Fruit fly (Drosophila melanogaster) whole organism, wandering third instar larva: Measurements from ENCODE around the gene CG31161.

Experiments used
- Abd-B ChIP-seq: fragments of >200 bp; optimal IDR thresholded peaks from 2 replicates; lab custom pipeline; 2017; ENCODE audit warnings: missing biosample characterization, missing genetic modification characterization
- CG32264 ChIP-seq: fragments of 200-800 bp; sonication (Bioruptor generic); optimal IDR thresholded peaks from 2 replicates; lab custom pipeline; 2016; ENCODE audit warnings: missing biosample characterization, missing genetic modification characterization
- CG9705 ChIP-seq: fragments of 200-800 bp; sonication (Bioruptor generic); optimal IDR thresholded peaks from 2 replicates; lab custom pipeline; 2018; ENCODE audit warnings: missing biosample characterization, mild to moderate bottlenecking, missing genetic modification characterization
- CrebA ChIP-seq: fragments of 200-800 bp; sonication (Bioruptor generic); optimal IDR thresholded peaks from 2 replicates; lab custom pipeline; 2016; ENCODE audit warnings: missing biosample characterization, mild to moderate bottlenecking, missing genetic modification characterization, borderline replicate concordance
- Dif ChIP-seq: fragments of 200-275, 200-300 bp; sonication (Bioruptor generic); optimal IDR thresholded peaks from 2 replicates; lab custom pipeline; 2018; ENCODE audit warnings: missing biosample characterization, missing genetic modification characterization; ENCODE audit not compliant: partially characterized antibody
- HLH106 ChIP-seq: fragments of 200-800 bp; optimal IDR thresholded peaks from 3 replicates; lab custom pipeline; 2019; ENCODE audit warnings: missing biosample characterization, mild to moderate bottlenecking, missing genetic modification characterization, moderate library complexity
- Hnf4 ChIP-seq: fragments of 200-800 bp; sonication (Bioruptor generic); optimal IDR thresholded peaks from 2 replicates; lab custom pipeline; 2016; ENCODE audit warnings: missing biosample characterization, mild to moderate bottlenecking, missing genetic modification characterization
- Hr83 ChIP-seq: fragments of 200-300 bp; sonication (Bioruptor generic); optimal IDR thresholded peaks from 2 replicates; lab custom pipeline; 2016; ENCODE audit warnings: missing biosample characterization, mild to moderate bottlenecking, missing genetic modification characterization, moderate library complexity; ENCODE audit not compliant: poor library complexity, severe bottlenecking
- Jra ChIP-seq: sonication (Bioruptor generic); optimal IDR thresholded peaks from 2 replicates; lab custom pipeline; 2016; ENCODE audit warnings: missing biosample characterization, missing genetic modification characterization
- Mio ChIP-seq: sonication (Bioruptor generic); optimal IDR thresholded peaks from 2 replicates; lab custom pipeline; 2016; ENCODE audit warnings: missing biosample characterization, missing genetic modification characterization
- Myc ChIP-seq: fragments of >200 bp; optimal IDR thresholded peaks from 2 replicates; lab custom pipeline; 2017
- N ChIP-seq: fragments of >200 bp; optimal IDR thresholded peaks from 2 replicates; lab custom pipeline; 2018; ENCODE audit warnings: missing biosample characterization, missing external identifiers, missing genetic modification characterization
- OdsH ChIP-seq: fragments of 200-800 bp; sonication (Bioruptor generic); optimal IDR thresholded peaks from 2 replicates; lab custom pipeline; 2016; ENCODE audit warnings: missing biosample characterization, mild to moderate bottlenecking, missing genetic modification characterization
- Rel ChIP-seq, 2 experiments: fragments of 200-800 bp; sonication (Bioruptor generic) in 1 of 2; optimal IDR thresholded peaks; 2 replicates in 1 of 2; 3 replicates in 1 of 2; lab custom pipeline; 2016 to 2019; ENCODE audit warnings: mild to moderate bottlenecking in 2 of 2, missing biosample characterization in 2 of 2, missing genetic modification characterization in 2 of 2, moderate library complexity in 1 of 2
- Sp1 ChIP-seq: fragments of 200-800 bp; sonication (Bioruptor generic); optimal IDR thresholded peaks from 3 replicates; lab custom pipeline; 2019; ENCODE audit warnings: missing biosample characterization, mild to moderate bottlenecking, missing genetic modification characterization, moderate library complexity
- Vsx2 ChIP-seq: fragments of 200-300, 225-300 bp; sonication (Bioruptor generic); optimal IDR thresholded peaks from 2 replicates; lab custom pipeline; 2018; ENCODE audit warnings: missing biosample characterization, missing genetic modification characterization; ENCODE audit not compliant: partially characterized antibody
- br ChIP-seq: fragments of 200-800 bp; sonication (Bioruptor generic); optimal IDR thresholded peaks from 2 replicates; lab custom pipeline; 2016; ENCODE audit warnings: missing biosample characterization, missing genetic modification characterization
- brk ChIP-seq: fragments of 200-800 bp; sonication (Bioruptor generic); optimal IDR thresholded peaks from 2 replicates; lab custom pipeline; 2016; ENCODE audit warnings: missing biosample characterization, mild to moderate bottlenecking, missing genetic modification characterization
- dl ChIP-seq, 2 experiments: fragments of 175-275, 200-275 bp in 1 of 2; fragments of 200-275 bp in 1 of 2; sonication (Bioruptor generic); optimal IDR thresholded peaks; lab custom pipeline; 2018; ENCODE audit warnings: mild to moderate bottlenecking in 2 of 2, missing biosample characterization in 2 of 2, missing genetic modification characterization in 2 of 2, moderate library complexity in 2 of 2; ENCODE audit not compliant: partially characterized antibody in 2 of 2, insufficient read depth in 1 of 2
- dmrt93B ChIP-seq: fragments of 200-800 bp; sonication (Bioruptor generic); optimal IDR thresholded peaks from 2 replicates; lab custom pipeline; 2018; ENCODE audit warnings: missing biosample characterization, mild to moderate bottlenecking, missing genetic modification characterization
- dsf ChIP-seq: sonication (Bioruptor generic); optimal IDR thresholded peaks from 2 replicates; lab custom pipeline; 2016; ENCODE audit warnings: missing biosample characterization, missing genetic modification characterization, borderline replicate concordance
- ey ChIP-seq: fragments of 200-800 bp; sonication (Bioruptor generic); optimal IDR thresholded peaks from 2 replicates; lab custom pipeline; 2016; ENCODE audit warnings: missing biosample characterization, missing genetic modification characterization
- foxo ChIP-seq, 2 experiments: fragments of 200-800 bp; sonication (Bioruptor generic); optimal IDR thresholded peaks; 2 replicates in 1 of 2; 3 replicates in 1 of 2; lab custom pipeline; 2016 to 2017; ENCODE audit warnings: missing biosample characterization in 2 of 2, missing genetic modification characterization in 2 of 2
- fru ChIP-seq: fragments of 200-800 bp; sonication (Bioruptor generic); optimal IDR thresholded peaks from 3 replicates; lab custom pipeline; 2016; ENCODE audit warnings: missing biosample characterization, mild to moderate bottlenecking, missing genetic modification characterization
- h ChIP-seq: fragments of 200-800 bp; sonication (Bioruptor generic); optimal IDR thresholded peaks from 3 replicates; lab custom pipeline; 2016; ENCODE audit warnings: missing biosample characterization, mild to moderate bottlenecking, missing genetic modification characterization
- lola ChIP-seq: fragments of >200 bp; optimal IDR thresholded peaks from 2 replicates; lab custom pipeline; 2017; ENCODE audit warnings: missing biosample characterization, missing genetic modification characterization
- psq ChIP-seq: fragments of 200-800 bp; sonication (Bioruptor generic); optimal IDR thresholded peaks from 3 replicates; lab custom pipeline; 2017; ENCODE audit warnings: missing biosample characterization, mild to moderate bottlenecking, missing genetic modification characterization, moderate library complexity
- rgr ChIP-seq: fragments of 200-800 bp; sonication (Bioruptor generic); optimal IDR thresholded peaks from 3 replicates; lab custom pipeline; 2016; ENCODE audit warnings: missing biosample characterization, mild to moderate bottlenecking, missing genetic modification characterization
- sv ChIP-seq: fragments of 200-800 bp; sonication (Bioruptor generic); optimal IDR thresholded peaks from 3 replicates; lab custom pipeline; 2016; ENCODE audit warnings: missing biosample characterization, missing genetic modification characterization
- tai ChIP-seq: sonication (Bioruptor generic); optimal IDR thresholded peaks from 2 replicates; lab custom pipeline; 2016; ENCODE audit warnings: missing biosample characterization, missing genetic modification characterization
- usp ChIP-seq: fragments of >200 bp; optimal IDR thresholded peaks from 2 replicates; lab custom pipeline; 2017; ENCODE audit warnings: missing biosample characterization, missing genetic modification characterization
- woc ChIP-seq: sonication (Bioruptor generic); optimal IDR thresholded peaks from 2 replicates; lab custom pipeline; 2016; ENCODE audit warnings: missing biosample characterization, mild to moderate bottlenecking, missing genetic modification characterization

CG31161 gene

DNA sequence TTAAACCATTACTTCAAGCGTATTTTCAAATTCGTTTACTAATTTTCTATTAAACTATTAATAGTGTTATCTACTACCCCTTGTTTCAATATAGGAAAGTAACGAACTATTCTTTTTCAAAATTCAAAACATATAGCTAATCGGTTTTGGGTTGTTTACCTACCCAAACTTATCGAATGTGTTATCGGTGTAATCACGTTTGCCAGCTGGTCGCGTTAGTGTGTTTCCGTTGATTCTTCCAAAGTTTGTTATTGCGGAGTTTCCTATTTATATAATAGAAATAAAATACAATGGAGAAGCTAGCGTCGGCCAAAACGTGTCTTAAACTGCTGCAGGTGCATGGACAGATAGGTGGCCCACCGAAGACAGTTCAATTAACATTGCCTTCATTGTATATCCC lies 2.0 kb downstream of the CG31161 start, which contains the start of gene mRpL45:
TSS of gene mRpL45 (plus strand) at position 213 of the 400 bp plus-strand sequence.
- no peak for TF ChIP-seq Jra (GFP tag; lab: Kevin White, UChicago)
- TF ChIP-seq HLH106 (tag; lab: Kevin White, UChicago), result no peak
- no peak for TF ChIP-seq sv (GFP tag; lab: Kevin White, UChicago)
- no peak for TF ChIP-seq woc (GFP tag; lab: Kevin White, UChicago)
- TF ChIP-seq br (GFP tag; lab: Kevin White, UChicago), result no peak
- no peak for TF ChIP-seq usp (GFP tag; lab: Kevin White, UChicago)
- no peak for TF ChIP-seq psq (GFP tag; lab: Kevin White, UChicago)
- no peak for TF ChIP-seq fru (GFP tag; lab: Kevin White, UChicago)
- no peak for TF ChIP-seq Myc
- TF ChIP-seq N, result no peak
- TF ChIP-seq Dif, result no peak
- no peak for TF ChIP-seq OdsH (GFP tag; lab: Kevin White, UChicago)
- no peak for TF ChIP-seq rgr (GFP tag; lab: Kevin White, UChicago)
- TF ChIP-seq Rel (GFP tag; optimal IDR thresholded peaks at IDR 0.05; lab: Kevin White, UChicago), result no peak
- TF ChIP-seq Rel (tag; optimal IDR thresholded peaks at IDR 0.05; lab: Kevin White, UChicago), result no peak
- TF ChIP-seq h (GFP tag; lab: Kevin White, UChicago), result no peak
- TF ChIP-seq CG32264 (GFP tag; lab: Kevin White, UChicago), result no peak
- TF ChIP-seq, all 38 proteins: peak for 0

DNA sequence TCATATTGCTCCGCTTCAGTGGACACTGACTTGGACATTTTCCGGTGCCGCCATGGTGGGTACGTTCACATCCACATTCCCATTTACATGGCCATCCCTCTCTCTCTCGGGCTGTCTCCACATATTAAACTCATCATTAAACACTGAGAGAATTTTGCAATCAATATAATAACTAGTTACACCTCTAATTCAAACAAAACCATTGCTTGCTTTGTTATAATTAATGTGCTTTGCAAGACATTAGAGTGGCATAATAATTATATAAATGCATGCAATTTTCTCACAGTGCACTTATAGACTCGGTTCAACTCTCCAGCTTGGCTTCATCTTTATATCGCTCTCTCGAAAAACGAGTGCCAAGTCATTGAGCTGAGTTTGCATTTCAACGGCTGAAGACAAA lies 8.4 kb downstream of the CG31161 start:
- TF ChIP-seq Rel (GFP tag; optimal IDR thresholded peaks at IDR 0.05; lab: Kevin White, UChicago), result no peak
- no peak for TF ChIP-seq Rel (tag; optimal IDR thresholded peaks at IDR 0.05; lab: Kevin White, UChicago)
- peak; percentile 28 for TF ChIP-seq psq (GFP tag; lab: Kevin White, UChicago)
- TF ChIP-seq N, result no peak
- TF ChIP-seq Mio (GFP tag; lab: Kevin White, UChicago), result no peak
- peak; percentile 79 for TF ChIP-seq fru (GFP tag; lab: Kevin White, UChicago)
- no peak for TF ChIP-seq usp (GFP tag; lab: Kevin White, UChicago)
- no peak for TF ChIP-seq Myc
- TF ChIP-seq HLH106 (tag; lab: Kevin White, UChicago), result peak; percentile 53
- TF ChIP-seq Dif, result no peak
- no peak for TF ChIP-seq tai (GFP tag; lab: Kevin White, UChicago)
- peak; percentile 64 for TF ChIP-seq ey (GFP tag; lab: Kevin White, UChicago)
- no peak for TF ChIP-seq woc (GFP tag; lab: Kevin White, UChicago)
- TF ChIP-seq Hr83 (GFP tag; lab: Kevin White, UChicago), result no peak
- no peak for TF ChIP-seq dsf (GFP tag; lab: Kevin White, UChicago)
- no peak for TF ChIP-seq foxo (GFP tag; optimal IDR thresholded peaks at IDR 0.05; lab: Kevin White, UChicago)
- no peak for TF ChIP-seq CrebA (GFP tag; lab: Kevin White, UChicago)
- no peak for TF ChIP-seq brk (GFP tag; lab: Kevin White, UChicago)
- TF ChIP-seq br (GFP tag; lab: Kevin White, UChicago), result peak; percentile 76
- TF ChIP-seq Abd-B, result no peak
- TF ChIP-seq dl (GFP tag; optimal IDR thresholded peaks at IDR 0.05; lab: Kevin White, UChicago; ENCODE audit: insufficient read depth in 1 of 2, partially characterized antibody in 2 of 2), result no peak
- peak; percentile 31 for TF ChIP-seq rgr (GFP tag; lab: Kevin White, UChicago)
- peak; percentile 37 for TF ChIP-seq OdsH (GFP tag; lab: Kevin White, UChicago)
- TF ChIP-seq Sp1 (GFP tag; lab: Kevin White, UChicago), result peak; percentile 39
- no peak for TF ChIP-seq lola (GFP tag; lab: Kevin White, UChicago)
- no peak for TF ChIP-seq Jra (GFP tag; lab: Kevin White, UChicago)
- peak; percentile 73 for TF ChIP-seq h (GFP tag; lab: Kevin White, UChicago)
- no peak for TF ChIP-seq CG32264 (GFP tag; lab: Kevin White, UChicago)
- no peak for TF ChIP-seq Hnf4 (GFP tag; lab: Kevin White, UChicago)
- TF ChIP-seq Vsx2 (GFP tag; lab: Kevin White, UChicago), result no peak
- TF ChIP-seq sv (GFP tag; lab: Kevin White, UChicago), result peak; percentile 10
- no peak for TF ChIP-seq CG9705

DNA sequence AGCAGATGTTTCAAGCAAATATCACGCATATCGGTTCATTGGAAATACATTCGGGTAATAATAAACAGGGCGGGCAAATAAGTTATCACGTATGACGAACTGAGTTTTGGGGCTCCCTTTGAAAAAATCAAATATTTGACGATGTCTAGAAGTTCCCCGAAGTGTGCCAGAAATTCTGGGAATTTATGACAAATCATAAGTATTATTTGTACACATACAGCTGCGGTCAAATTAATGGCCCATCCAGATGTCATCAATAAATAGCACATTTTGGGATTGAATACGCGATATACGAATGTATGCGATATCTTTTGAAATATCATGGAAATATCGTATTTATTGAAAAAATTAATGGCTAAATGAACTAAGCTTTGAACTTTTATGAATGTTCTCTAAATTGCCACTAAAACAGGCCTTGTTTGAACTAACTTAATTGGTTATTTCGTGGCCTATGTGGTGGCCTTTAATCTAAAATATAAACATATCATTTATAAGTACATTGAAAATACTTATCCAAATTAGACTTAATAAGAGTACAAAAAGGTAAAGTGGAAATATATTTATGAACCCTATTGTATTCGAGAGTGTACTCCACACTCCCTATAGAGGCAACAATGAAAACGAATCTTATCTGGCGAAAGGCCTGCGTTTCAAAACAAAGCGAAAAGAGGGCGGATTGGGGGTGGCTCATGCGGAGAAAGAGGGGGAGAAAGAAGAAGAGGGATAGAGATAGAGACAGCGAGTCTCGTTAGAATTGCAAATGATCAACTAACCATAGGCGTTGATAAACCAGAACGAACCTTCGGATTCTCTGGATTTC lies 9.4 kb downstream of the CG31161 start:
- peak; percentile 75 for TF ChIP-seq Sp1 (GFP tag; lab: Kevin White, UChicago)
- no peak for TF ChIP-seq Hr83 (GFP tag; lab: Kevin White, UChicago)
- peak; percentile 62 for TF ChIP-seq ey (GFP tag; lab: Kevin White, UChicago)
- peak; percentile 49 for TF ChIP-seq rgr (GFP tag; lab: Kevin White, UChicago)
- TF ChIP-seq Hnf4 (GFP tag; lab: Kevin White, UChicago), result no peak
- TF ChIP-seq CG32264 (GFP tag; lab: Kevin White, UChicago), result peak; percentile 23
- TF ChIP-seq psq (GFP tag; lab: Kevin White, UChicago), result peak; percentile 49
- TF ChIP-seq lola (GFP tag; lab: Kevin White, UChicago), result no peak
- TF ChIP-seq Rel (GFP tag; optimal IDR thresholded peaks at IDR 0.05; lab: Kevin White, UChicago), result no peak
- TF ChIP-seq Rel (tag; optimal IDR thresholded peaks at IDR 0.05; lab: Kevin White, UChicago), result peak; percentile 89
- peak; percentile 41 for TF ChIP-seq h (GFP tag; lab: Kevin White, UChicago)
- peak; percentile 65 for TF ChIP-seq fru (GFP tag; lab: Kevin White, UChicago)
- peak; percentile 62 for TF ChIP-seq dmrt93B (GFP tag; lab: Kevin White, UChicago)
- peak in 1 of 2 experiments; percentile 67 for TF ChIP-seq foxo (GFP tag; optimal IDR thresholded peaks at IDR 0.05; lab: Kevin White, UChicago)
- TF ChIP-seq HLH106 (tag; lab: Kevin White, UChicago), result peak; percentile 66
- peak; percentile 70 for TF ChIP-seq OdsH (GFP tag; lab: Kevin White, UChicago)
- no peak for TF ChIP-seq CG9705
- TF ChIP-seq Jra (GFP tag; lab: Kevin White, UChicago), result peak; percentile 17
- TF ChIP-seq dsf (GFP tag; lab: Kevin White, UChicago), result peak; percentile 5
